Fruit fly (Drosophila melanogaster) whole organism: ENCODE data around the gene eIF1A.

ENCODE experiments used
- Dll ChIP-seq: fragments of >200 bp; optimal IDR thresholded peaks from 2 replicates; lab custom pipeline; 2017
- psq ChIP-seq: fragments of >200 bp; optimal IDR thresholded peaks from 2 replicates; lab custom pipeline; 2017

- no peak for TF ChIP-seq Dll
- TF ChIP-seq psq (lab: Kevin White, UChicago) = no peak
These were observed 31.5 kb upstream of the eIF1A start for dm6 chr3R:18243000-18243399.
